Fruit fly (Drosophila melanogaster): ENCODE data around the gene CG12479.

CG12479 gene

DNA sequence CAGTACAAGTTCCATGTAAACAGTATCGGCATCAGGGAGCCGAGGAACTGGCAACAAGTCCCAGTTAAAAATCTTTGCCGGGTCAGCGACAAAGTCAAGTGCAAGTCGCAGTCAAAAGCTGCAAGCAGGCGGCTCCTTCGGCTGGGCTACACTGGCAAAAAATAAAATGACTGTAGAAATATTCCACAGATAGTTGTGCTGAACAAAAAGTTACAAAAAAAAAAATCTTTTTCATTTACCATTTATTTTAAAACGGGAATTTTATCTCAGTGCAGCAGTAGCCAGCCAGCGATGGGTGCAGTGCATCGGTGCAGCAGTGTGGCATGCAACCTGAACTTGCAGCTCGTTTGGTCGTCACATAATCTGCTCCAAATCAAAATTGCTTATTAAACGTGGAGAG is 2.5 kb downstream of the CG12479 start (continued):
- peak; percentile 72 for TF ChIP-seq CG15336 (GFP tag; IDR thresholded peaks at IDR 0.05)
- no peak for TF ChIP-seq CG11902 (GFP tag; optimal IDR thresholded peaks at IDR 0.05)
- peak; percentile 83 for TF ChIP-seq Eip78C (GFP tag)
- no peak for TF ChIP-seq CG8632 (GFP tag; optimal IDR thresholded peaks at IDR 0.05)
- TF ChIP-seq CG6854 (GFP tag; optimal IDR thresholded peaks at IDR 0.05): no peak
- TF ChIP-seq acj6 (GFP tag; optimal IDR thresholded peaks at IDR 0.05): peak; percentile 20
- peak; percentile 29 for TF ChIP-seq CG1621 (tag; optimal IDR thresholded peaks at IDR 0.05)
- TF ChIP-seq vri (GFP tag; optimal IDR thresholded peaks at IDR 0.05): no peak

dm6 chrX:14148171-14148570 is 3.6 kb downstream of the CG12479 start:
- peak; percentile 60 for TF ChIP-seq CG10631 (GFP tag; optimal IDR thresholded peaks at IDR 0.05)
- peak; percentile 37 for TF ChIP-seq Hr39 (GFP tag; optimal IDR thresholded peaks at IDR 0.05)
- peak; percentile 49 for TF ChIP-seq achi (GFP tag; optimal IDR thresholded peaks at IDR 0.05)
- TF ChIP-seq cyc (GFP tag; optimal IDR thresholded peaks at IDR 0.05): peak; percentile 14
- TF ChIP-seq dac (GFP tag; optimal IDR thresholded peaks at IDR 0.05): no peak
- peak; percentile 18 for TF ChIP-seq Smox (GFP tag; optimal IDR thresholded peaks at IDR 0.05)
- TF ChIP-seq eg (GFP tag; IDR thresholded peaks at IDR 0.05): 0 out of 3 replicates have a peak, but pooled peaks have one; percentile 29
- TF ChIP-seq CG31627 (GFP tag; optimal IDR thresholded peaks at IDR 0.05): peak; percentile 20
- peak; percentile 44 for TF ChIP-seq CG3919 (GFP tag; optimal IDR thresholded peaks at IDR 0.05)
- no peak for TF ChIP-seq CG8319 (GFP tag; optimal IDR thresholded peaks at IDR 0.05)
- no peak for TF ChIP-seq CG34406 (GFP tag; optimal IDR thresholded peaks at IDR 0.05)
- TF ChIP-seq Met (GFP tag; optimal IDR thresholded peaks at IDR 0.05): peak; percentile 45
- peak; percentile 33; the same call in 2 of the 3 replicates for TF ChIP-seq CG6163 (GFP tag; IDR thresholded peaks at IDR 0.05)
- no peak for TF ChIP-seq Ets21C (GFP tag; optimal IDR thresholded peaks at IDR 0.05)
- TF ChIP-seq Ets96B (tag; optimal IDR thresholded peaks at IDR 0.05): peak; percentile 24
- TF ChIP-seq dsx (GFP tag; optimal IDR thresholded peaks at IDR 0.05; ENCODE audit: poor library complexity, severe bottlenecking): peak; percentile 6
- no peak for TF ChIP-seq fkh (GFP tag; optimal IDR thresholded peaks at IDR 0.05)
- TF ChIP-seq CG3032 (tag; optimal IDR thresholded peaks at IDR 0.05): peak; percentile 17
- TF ChIP-seq net (GFP tag; optimal IDR thresholded peaks at IDR 0.05): peak; percentile 22
- TF ChIP-seq esn (GFP tag; optimal IDR thresholded peaks at IDR 0.05): peak; percentile 16
- peak; percentile 25 for TF ChIP-seq topi (GFP tag; optimal IDR thresholded peaks at IDR 0.05)
- no peak for TF ChIP-seq CG6854 (GFP tag; optimal IDR thresholded peaks at IDR 0.05)
- peak; percentile 10 for TF ChIP-seq Lpt (GFP tag; optimal IDR thresholded peaks at IDR 0.05)
- TF ChIP-seq Eip75B (GFP tag; optimal IDR thresholded peaks at IDR 0.05): peak; percentile 12
- TF ChIP-seq Sox14 (GFP tag; optimal IDR thresholded peaks at IDR 0.05): peak; percentile 21
- peak; percentile 42 for TF ChIP-seq pdm3 (GFP tag; optimal IDR thresholded peaks at IDR 0.05)
- TF ChIP-seq Gug (GFP tag; IDR thresholded peaks at IDR 0.05): peak; percentile 30; the same call in 1 of the 2 replicates
- peak; percentile 24; the same call in 1 of the 2 replicates for TF ChIP-seq CG15336 (GFP tag; IDR thresholded peaks at IDR 0.05)
- TF ChIP-seq CG6276 (GFP tag; optimal IDR thresholded peaks at IDR 0.05): no peak
- no peak for TF ChIP-seq vri (GFP tag; optimal IDR thresholded peaks at IDR 0.05)
- peak; percentile 5 for TF ChIP-seq acj6 (GFP tag; optimal IDR thresholded peaks at IDR 0.05)
- TF ChIP-seq OdsH (GFP tag; optimal IDR thresholded peaks at IDR 0.05): peak; percentile 33
- TF ChIP-seq Eip78C (GFP tag): peak; percentile 79
- TF ChIP-seq CG32006 (GFP tag; optimal IDR thresholded peaks at IDR 0.05): peak; percentile 39
- 0 out of 3 replicates have a peak, but pooled peaks have one; percentile 33 for TF ChIP-seq CG8119 (GFP tag; IDR thresholded peaks at IDR 0.05)
- no peak for TF ChIP-seq CG11902 (GFP tag; optimal IDR thresholded peaks at IDR 0.05)

- peak; percentile 53 for TF ChIP-seq CG34406 (GFP tag; optimal IDR thresholded peaks at IDR 0.05)
- TF ChIP-seq dsx (GFP tag; optimal IDR thresholded peaks at IDR 0.05; ENCODE audit: poor library complexity, severe bottlenecking): peak; percentile 34
- peak; percentile 22 for TF ChIP-seq net (GFP tag; optimal IDR thresholded peaks at IDR 0.05)
- TF ChIP-seq Eip93F (GFP tag; optimal IDR thresholded peaks at IDR 0.05): no peak
- TF ChIP-seq CG6792 (GFP tag; optimal IDR thresholded peaks at IDR 0.05): peak; percentile 57
- TF ChIP-seq Sox15 (GFP tag; optimal IDR thresholded peaks at IDR 0.05): peak; percentile 49
- TF ChIP-seq Sox102F (GFP tag; optimal IDR thresholded peaks at IDR 0.05): peak; percentile 39
- peak; percentile 53 for TF ChIP-seq achi (GFP tag; optimal IDR thresholded peaks at IDR 0.05)
- 0 out of 3 replicates have a peak, but pooled peaks have one; percentile 49 for TF ChIP-seq CG6163 (GFP tag; IDR thresholded peaks at IDR 0.05)
- no peak for TF ChIP-seq Gug (GFP tag; IDR thresholded peaks at IDR 0.05)
- peak; percentile 4 for TF ChIP-seq Lpt (GFP tag; optimal IDR thresholded peaks at IDR 0.05)
- TF ChIP-seq CG32006 (GFP tag; optimal IDR thresholded peaks at IDR 0.05): peak; percentile 67
- TF ChIP-seq eg (GFP tag; IDR thresholded peaks at IDR 0.05): peak; percentile 29; the same call in 1 of the 3 replicates
- no peak for TF ChIP-seq Ets21C (GFP tag; optimal IDR thresholded peaks at IDR 0.05)
- TF ChIP-seq topi (GFP tag; optimal IDR thresholded peaks at IDR 0.05): peak; percentile 61
- TF ChIP-seq Hr39 (GFP tag; optimal IDR thresholded peaks at IDR 0.05): peak; percentile 39
- no peak for TF ChIP-seq dac (GFP tag; optimal IDR thresholded peaks at IDR 0.05)
- TF ChIP-seq salr (GFP tag; optimal IDR thresholded peaks at IDR 0.05): peak; percentile 25 to 53
- peak; percentile 46 for TF ChIP-seq acj6 (GFP tag; optimal IDR thresholded peaks at IDR 0.05)
- TF ChIP-seq Met (GFP tag; optimal IDR thresholded peaks at IDR 0.05): peak; percentile 58
- peak; percentile 56; the same call in 2 of the 3 replicates for TF ChIP-seq CG8119 (GFP tag; IDR thresholded peaks at IDR 0.05)
- TF ChIP-seq CG3032 (tag; optimal IDR thresholded peaks at IDR 0.05): peak; percentile 59
- TF ChIP-seq svp (GFP tag): peak; percentile 73
- TF ChIP-seq Smox (GFP tag; optimal IDR thresholded peaks at IDR 0.05): peak; percentile 43
- TF ChIP-seq Eip75B (GFP tag; optimal IDR thresholded peaks at IDR 0.05): peak; percentile 60
- TF ChIP-seq pdm3 (GFP tag; optimal IDR thresholded peaks at IDR 0.05): peak; percentile 50
- TF ChIP-seq CG1621 (tag; optimal IDR thresholded peaks at IDR 0.05): peak; percentile 48
- TF ChIP-seq OdsH (GFP tag; optimal IDR thresholded peaks at IDR 0.05): peak; percentile 43
Measured at dm6 chrX:14133936-14134335, 17.9 kb downstream of the CG12479 start.
